Worm (Caenorhabditis elegans) whole organism, young adult: Measurements from ENCODE around the gene abu-14.
A peak's percentile ranks its signal among the peaks of the same experiment; 100 is the strongest.

Experiments
- B0019.2 ChIP-seq: fragments of 200-800 bp; sonication (Bioruptor generic); conservative IDR thresholded peaks from 2 replicates; pipeline ENCODE4 v1.3.6; 2022; ENCODE audit warnings: missing genetic modification reagents, missing genetic modification characterization, missing compliant biosample characterization
- B0261.1 ChIP-seq: sonication (generic microtip); optimal IDR thresholded peaks from 2 replicates; lab custom pipeline; 2016; ENCODE audit warnings: mild to moderate bottlenecking, missing genetic modification characterization, moderate library complexity, missing compliant biosample characterization
- F22D6.2 ChIP-seq: sonication (generic microtip); optimal IDR thresholded peaks from 2 replicates; lab custom pipeline; 2016; ENCODE audit warnings: mild to moderate bottlenecking, missing genetic modification characterization, missing compliant biosample characterization
- F23B12.7 ChIP-seq: sonication (generic microtip); optimal IDR thresholded peaks from 2 replicates; lab custom pipeline; 2017; ENCODE audit warnings: missing genetic modification characterization, mild to moderate bottlenecking, missing compliant biosample characterization, antibody characterized with exemption, moderate library complexity; ENCODE audit not compliant: insufficient read depth
- F37B4.10 ChIP-seq: fragments of 200-800 bp; sonication (Bioruptor generic); IDR thresholded peaks from 2 replicates; pipeline ENCODE4 v1.3.6; 2022; ENCODE audit warnings: missing genetic modification characterization, missing compliant biosample characterization
- F57C9.4 ChIP-seq: sonication (generic microtip); optimal IDR thresholded peaks from 2 replicates; lab custom pipeline; 2017; ENCODE audit warnings: mild to moderate bottlenecking, missing genetic modification characterization, missing compliant biosample characterization
- T26A5.8 ChIP-seq: sonication (generic microtip); optimal IDR thresholded peaks from 2 replicates; lab custom pipeline; 2016; ENCODE audit warnings: missing genetic modification characterization, missing compliant biosample characterization
- Y56A3A.18 ChIP-seq: fragments of 200-800 bp; sonication (Bioruptor generic); IDR thresholded peaks from 2 replicates; pipeline ENCODE4 v1.3.6; 2022; ENCODE audit warnings: missing genetic modification reagents, missing genetic modification characterization, missing compliant biosample characterization
- Y79H2A.3 ChIP-seq: fragments of 200-800 bp; sonication (Bioruptor generic); conservative IDR thresholded peaks from 2 replicates; pipeline ENCODE4 v1.3.6; 2022; ENCODE audit warnings: missing genetic modification reagents, missing genetic modification characterization, missing compliant biosample characterization
- Y95B8A.8 ChIP-seq: fragments of 200-800 bp; sonication (Bioruptor generic); IDR thresholded peaks from 2 replicates; pipeline ENCODE4 v1.3.6; 2022; ENCODE audit warnings: missing genetic modification reagents, missing genetic modification characterization, missing compliant biosample characterization
- athp-1 ChIP-seq: sonication (generic microtip); optimal IDR thresholded peaks from 2 replicates; lab custom pipeline; 2017; ENCODE audit warnings: mild to moderate bottlenecking, missing genetic modification characterization, missing compliant biosample characterization
- attf-5 ChIP-seq: fragments of 200-800 bp; sonication (Bioruptor generic); optimal IDR thresholded peaks from 2 replicates; lab custom pipeline; 2018; ENCODE audit warnings: mild to moderate bottlenecking, missing genetic modification characterization, missing compliant biosample characterization
- attf-6 ChIP-seq: fragments of 200-800 bp; sonication (Bioruptor generic); IDR thresholded peaks from 2 replicates; pipeline ENCODE4 v1.3.6; 2022; ENCODE audit warnings: missing genetic modification reagents, missing genetic modification characterization, missing compliant biosample characterization
- bed-1 ChIP-seq: fragments of 200-800 bp; sonication (Bioruptor generic); IDR thresholded peaks from 2 replicates; pipeline ENCODE4 v1.3.6; 2022; ENCODE audit warnings: missing genetic modification reagents, missing genetic modification characterization, missing compliant biosample characterization
- ceh-27 ChIP-seq: fragments of 200-800 bp; sonication (Bioruptor generic); optimal IDR thresholded peaks from 2 replicates; lab custom pipeline; 2018; ENCODE audit warnings: mild to moderate bottlenecking, missing genetic modification characterization, moderate library complexity, missing compliant biosample characterization
- ceh-79 ChIP-seq: sonication (generic microtip); optimal IDR thresholded peaks from 2 replicates; lab custom pipeline; 2017; ENCODE audit warnings: mild to moderate bottlenecking, missing genetic modification characterization, missing compliant biosample characterization
- dox-1 ChIP-seq: fragments of 200-800 bp; sonication (Bioruptor generic); IDR thresholded peaks from 2 replicates; pipeline ENCODE4 v1.3.6; 2022; ENCODE audit warnings: missing genetic modification reagents, missing genetic modification characterization, missing compliant biosample characterization
- gei-17 ChIP-seq: fragments of 200-800 bp; sonication (Bioruptor generic); optimal IDR thresholded peaks from 2 replicates; lab custom pipeline; 2018; ENCODE audit warnings: mild to moderate bottlenecking, missing genetic modification characterization, missing compliant biosample characterization
- hlh-26 ChIP-seq: fragments of 200-800 bp; sonication (Bioruptor generic); conservative IDR thresholded peaks from 2 replicates; pipeline ENCODE4 v1.3.6; 2022; ENCODE audit warnings: missing genetic modification reagents, missing genetic modification characterization, missing compliant biosample characterization
- hmg-1.2 ChIP-seq: fragments of 200-800 bp; sonication (Bioruptor generic); IDR thresholded peaks from 2 replicates; pipeline ENCODE4 v1.3.6; 2022; ENCODE audit warnings: missing genetic modification reagents, missing genetic modification characterization, missing compliant biosample characterization
- hsf-1 ChIP-seq: fragments of 200-800 bp; sonication (Bioruptor generic); IDR thresholded peaks from 2 replicates; pipeline ENCODE4 v1.3.6; 2022; ENCODE audit warnings: missing genetic modification reagents, missing genetic modification characterization, missing compliant biosample characterization
- lag-1 ChIP-seq: fragments of 200-800 bp; sonication (Bioruptor generic); IDR thresholded peaks from 2 replicates; pipeline ENCODE4 v1.3.6; 2022; ENCODE audit warnings: missing genetic modification reagents, missing genetic modification characterization, missing compliant biosample characterization
- let-607 ChIP-seq, 2 experiments: fragments of 200-800 bp in 1 of 2; sonication (Bioruptor generic) in 1 of 2; sonication (generic microtip) in 1 of 2; optimal IDR thresholded peaks; 2 replicates each; lab custom pipeline; 2016 to 2018; ENCODE audit warnings: mild to moderate bottlenecking in 2 of 2, missing compliant biosample characterization in 2 of 2, missing genetic modification characterization in 2 of 2, moderate library complexity in 2 of 2, missing genotype in 1 of 2
- lin-54 ChIP-seq: fragments of 200-800 bp; sonication (Bioruptor generic); optimal IDR thresholded peaks from 2 replicates; lab custom pipeline; 2018; ENCODE audit warnings: mild to moderate bottlenecking, missing genetic modification characterization, missing compliant biosample characterization
- nhr-120 ChIP-seq: fragments of 200-800 bp; sonication (Bioruptor generic); IDR thresholded peaks from 2 replicates; pipeline ENCODE4 v1.3.6; 2022; ENCODE audit warnings: missing genetic modification characterization, missing compliant biosample characterization
- nhr-27 ChIP-seq: fragments of 200-800 bp; sonication (Bioruptor generic); optimal IDR thresholded peaks from 2 replicates; lab custom pipeline; 2018; ENCODE audit warnings: mild to moderate bottlenecking, missing genetic modification characterization, moderate library complexity, missing compliant biosample characterization
- nhr-80 ChIP-seq: sonication (generic microtip); optimal IDR thresholded peaks from 2 replicates; lab custom pipeline; 2016; ENCODE audit warnings: missing genetic modification characterization, missing compliant biosample characterization
- nhr-90 ChIP-seq: sonication (generic microtip); optimal IDR thresholded peaks from 2 replicates; lab custom pipeline; 2016; ENCODE audit warnings: missing genotype, mild to moderate bottlenecking, missing genetic modification characterization, missing compliant biosample characterization
- pbrm-1 ChIP-seq: fragments of 200-800 bp; sonication (Bioruptor generic); IDR thresholded peaks from 2 replicates; pipeline ENCODE4 v1.3.6; 2022; ENCODE audit warnings: missing genetic modification reagents, missing genetic modification characterization, missing compliant biosample characterization
- pha-4 ChIP-seq: fragments of 150-350 bp; sonication (generic microtip); optimal IDR thresholded peaks from 2 replicates; lab custom pipeline; 2014; ENCODE audit warnings: missing biosample characterization, missing genetic modification reagents, missing genetic modification characterization
- rec-8 ChIP-seq, 2 experiments: sonication (generic microtip); optimal IDR thresholded peaks; 2 replicates each; lab custom pipeline; 2016; ENCODE audit warnings: mild to moderate bottlenecking in 2 of 2, missing genetic modification characterization in 2 of 2, missing genetic modification reagents in 2 of 2, missing genotype in 2 of 2, missing biosample characterization in 1 of 2, missing compliant biosample characterization in 1 of 2, moderate library complexity in 1 of 2
- snpc-4 ChIP-seq, 5 experiments: fragments of 150-350 bp in 1 of 5; sonication (generic microtip) in 4 of 5; optimal IDR thresholded peaks; 2 replicates each; lab custom pipeline; 2014 to 2018; ENCODE audit warnings: missing genetic modification characterization in 5 of 5, missing biosample characterization in 3 of 5, antibody characterized with exemption in 2 of 5, mild to moderate bottlenecking in 2 of 5, missing compliant biosample characterization in 2 of 5, missing genotype in 2 of 5, moderate library complexity in 2 of 5, missing genetic modification reagents in 1 of 5
- somi-1 ChIP-seq: fragments of 200-800 bp; sonication (Bioruptor generic); optimal IDR thresholded peaks from 2 replicates; lab custom pipeline; 2018; ENCODE audit warnings: mild to moderate bottlenecking, missing genetic modification characterization, missing compliant biosample characterization
- tbp1 ChIP-seq: fragments of 200-800 bp; sonication (Bioruptor generic); optimal IDR thresholded peaks from 2 replicates; lab custom pipeline; 2018; ENCODE audit warnings: mild to moderate bottlenecking, missing genetic modification characterization, missing compliant biosample characterization
- ztf-18 ChIP-seq: sonication (generic microtip); optimal IDR thresholded peaks from 2 replicates; lab custom pipeline; 2016; ENCODE audit warnings: missing genotype, mild to moderate bottlenecking, missing genetic modification characterization, missing compliant biosample characterization

Gene abu-14

ce11 chrII:9211684-9212083, 15.3 kb downstream of the abu-14 start (continued):
- TF ChIP-seq gei-17 (no peak), somi-1 (GFP tag; lab: Kevin White, UChicago) (no peak), ceh-79 (tag; lab: Kevin White, UChicago) (no peak), attf-6 (GFP tag; lab: Robert Waterston, UW) (no peak), F22D6.2 (tag; lab: Kevin White, UChicago) (no peak), nhr-120 (no peak), pbrm-1 (GFP tag; lab: Robert Waterston, UW) (0 out of 2 replicates have a peak, but pooled peaks have one; percentile 35), F23B12.7 (tag; lab: Kevin White, UChicago) (peak; percentile 67)

- TF ChIP-seq dox-1 (GFP tag; lab: Robert Waterston, UW), result no peak
- TF ChIP-seq F37B4.10 (GFP tag; lab: Robert Waterston, UW), result no peak
- no peak for TF ChIP-seq lin-54
- TF ChIP-seq hmg-1.2 (GFP tag; lab: Robert Waterston, UW), result no peak
- TF ChIP-seq B0261.1 (tag; lab: Kevin White, UChicago), result no peak
- TF ChIP-seq bed-1 (GFP tag; lab: Robert Waterston, UW), result no peak
- no peak for TF ChIP-seq rec-8 (tag; optimal IDR thresholded peaks at IDR 0.05; lab: Kevin White, UChicago)
- TF ChIP-seq attf-5, result no peak
- no peak for TF ChIP-seq lag-1 (GFP tag; lab: Robert Waterston, UW)
- TF ChIP-seq hsf-1 (GFP tag; lab: Robert Waterston, UW), result no peak
- TF ChIP-seq Y56A3A.18, result no peak
- no peak for TF ChIP-seq ztf-18 (tag; lab: Kevin White, UChicago)
- TF ChIP-seq B0019.2 (GFP tag; lab: Robert Waterston, UW), result no peak
- no peak for TF ChIP-seq tbp1
- TF ChIP-seq ceh-27, result no peak
- TF ChIP-seq Y79H2A.3, result no peak
- TF ChIP-seq pbrm-1 (GFP tag; lab: Robert Waterston, UW), result no peak
- TF ChIP-seq hlh-26 (GFP tag; lab: Robert Waterston, UW), result no peak
Measured at ce11 chrII:9210076-9210475, 16.9 kb downstream of the abu-14 start, which contains the start of gene ZK1067.4. Gene ZK1067.4 (plus strand): TSS chrII:9210376.

- no peak for TF ChIP-seq Y95B8A.8 (GFP tag; lab: Robert Waterston, UW)
- TF ChIP-seq F57C9.4 (tag; lab: Kevin White, UChicago), result no peak
- no peak for TF ChIP-seq T26A5.8 (tag; lab: Kevin White, UChicago)
- no peak for TF ChIP-seq nhr-27
- no peak for TF ChIP-seq nhr-90
- TF ChIP-seq athp-1 (tag; lab: Kevin White, UChicago), result no peak
Measured at ce11 chrII:9197212-9197611, 29.8 kb downstream of the abu-14 start, which contains the start of gene let-23. Gene let-23 (plus strand): TSS chrII:9197512.

- TF ChIP-seq let-607 (tag; optimal IDR thresholded peaks at IDR 0.05; lab: Kevin White, UChicago) (peak in 1 of 2 experiments; percentile 17), snpc-4 (GFP tag; optimal IDR thresholded peaks at IDR 0.05; lab: Kevin White, UChicago) (no peak), snpc-4 (tag; optimal IDR thresholded peaks at IDR 0.05; lab: Kevin White, UChicago) (peak in 1 of 4 experiments; percentile 1), Y79H2A.3 (no peak), pha-4 (no peak), T26A5.8 (tag; lab: Kevin White, UChicago) (no peak), nhr-80 (tag; lab: Kevin White, UChicago) (peak; percentile 85)
Measured at ce11 chrII:9196325-9196724, 30.7 kb downstream of the abu-14 start.
